Fruit fly (Drosophila melanogaster) whole organism, adult: ENCODE data around the gene CG11811.
A peak's percentile ranks its signal among the peaks of the same experiment; 100 is the strongest.

Experiments used
- CG1620 ChIP-seq: fragments of 200-800 bp; sonication (Bioruptor generic); optimal IDR thresholded peaks from 2 replicates; lab custom pipeline; 2016; ENCODE audit warnings: missing biosample characterization, missing genetic modification characterization
- Clk ChIP-seq: fragments of 200-800 bp; sonication (Bioruptor generic); optimal IDR thresholded peaks from 2 replicates; lab custom pipeline; 2017; ENCODE audit warnings: missing biosample characterization, missing genetic modification characterization
- bab1 ChIP-seq: fragments of 200-800 bp; sonication (Bioruptor generic); optimal IDR thresholded peaks from 3 replicates; lab custom pipeline; 2019; ENCODE audit warnings: missing biosample characterization, mild to moderate bottlenecking, missing genetic modification characterization, moderate library complexity
- cnc ChIP-seq, 2 experiments: fragments of >200 bp; optimal IDR thresholded peaks; 2 replicates each; lab custom pipeline; 2017
- kay ChIP-seq: fragments of 200-800 bp; sonication (Bioruptor generic); peaks from one replicate; lab custom pipeline; 2016; ENCODE audit warnings: missing biosample characterization, missing genetic modification characterization, borderline replicate concordance
- ovo ChIP-seq: fragments of 200-800 bp; sonication (Bioruptor generic); optimal IDR thresholded peaks from 2 replicates; lab custom pipeline; 2016; ENCODE audit warnings: missing biosample characterization, missing genetic modification characterization
- pad ChIP-seq: fragments of 200-800 bp; sonication (Bioruptor generic); optimal IDR thresholded peaks from 3 replicates; lab custom pipeline; 2017; ENCODE audit warnings: missing biosample characterization, missing genetic modification characterization, mild to moderate bottlenecking, moderate library complexity, missing genetic modification reagents
- tj ChIP-seq: fragments of 200-800 bp; sonication (Bioruptor generic); optimal IDR thresholded peaks from 3 replicates; lab custom pipeline; 2017; ENCODE audit warnings: missing biosample characterization, mild to moderate bottlenecking, missing genetic modification characterization, moderate library complexity
- toe ChIP-seq: fragments of 200-800 bp; sonication (Bioruptor generic); optimal IDR thresholded peaks from 2 replicates; lab custom pipeline; 2016; ENCODE audit warnings: missing biosample characterization, missing genetic modification characterization

dm6 chr3L:10652487-10652886 is 38.3 kb upstream of the CG11811 start:
- TF ChIP-seq tj (GFP tag; lab: Kevin White, UChicago) (peak; percentile 75), kay (no peak), ovo (no peak), bab1 (GFP tag; lab: Kevin White, UChicago) (no peak), cnc (optimal IDR thresholded peaks at IDR 0.05; lab: Kevin White, UChicago) (no peak), CG1620 (GFP tag; lab: Kevin White, UChicago) (no peak), toe (GFP tag; lab: Kevin White, UChicago) (no peak), pad (GFP tag; lab: Kevin White, UChicago) (no peak), Clk (GFP tag; lab: Kevin White, UChicago) (no peak)
